Worm (Caenorhabditis elegans): ENCODE results near the gene clec-148.

The clec-148 gene

DNA sequence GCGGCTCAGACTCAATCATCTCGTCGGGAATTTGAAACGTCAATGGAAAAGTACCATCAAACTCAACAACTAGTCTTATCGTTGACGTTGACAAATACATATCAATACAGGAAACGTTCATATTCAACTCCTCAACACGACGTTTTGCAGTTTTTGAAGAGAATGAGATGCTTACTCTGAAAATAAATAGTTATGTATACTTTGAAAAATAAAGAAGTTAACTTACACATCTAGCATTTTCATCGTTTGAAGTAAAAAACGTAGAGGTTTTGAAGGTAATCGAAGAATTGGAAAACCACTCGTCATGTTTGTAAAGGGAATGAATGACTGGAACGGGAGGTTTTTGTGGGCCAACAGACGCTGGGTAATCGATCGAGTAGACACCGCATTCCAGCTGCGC, 34.7 kb downstream of the clec-148 start, which contains the start of gene fbxb-81:
fbxb-81 (minus strand) TSS at position 314 of the 400 bp plus-strand sequence.
- TF ChIP-seq nhr-12 (tag; optimal IDR thresholded peaks at IDR 0.05) (no peak), drap-1 (GFP tag; optimal IDR thresholded peaks at IDR 0.05) (no peak), bed-3 (GFP tag; optimal IDR thresholded peaks at IDR 0.05) (no peak), ztf-11 (tag; optimal IDR thresholded peaks at IDR 0.05) (no peak), unc-120 (tag; optimal IDR thresholded peaks at IDR 0.05; ENCODE audit: poor library complexity, severe bottlenecking) (no peak), ham-2 (GFP tag; optimal IDR thresholded peaks at IDR 0.05) (no peak), zip-8 (tag; optimal IDR thresholded peaks at IDR 0.05) (no peak), flh-1 (GFP tag; optimal IDR thresholded peaks at IDR 0.05) (no peak), snpc-4 (tag; optimal IDR thresholded peaks at IDR 0.05) (no peak), sptf-1 (tag; optimal IDR thresholded peaks at IDR 0.05) (no peak), ceh-39 (tag; optimal IDR thresholded peaks at IDR 0.05) (no peak), mab-5 (tag; optimal IDR thresholded peaks at IDR 0.05) (no peak), mls-2 (tag; optimal IDR thresholded peaks at IDR 0.05) (no peak), ces-1 (GFP tag; optimal IDR thresholded peaks at IDR 0.05) (no peak), lsy-2 (tag; optimal IDR thresholded peaks at IDR 0.05) (no peak)

DNA sequence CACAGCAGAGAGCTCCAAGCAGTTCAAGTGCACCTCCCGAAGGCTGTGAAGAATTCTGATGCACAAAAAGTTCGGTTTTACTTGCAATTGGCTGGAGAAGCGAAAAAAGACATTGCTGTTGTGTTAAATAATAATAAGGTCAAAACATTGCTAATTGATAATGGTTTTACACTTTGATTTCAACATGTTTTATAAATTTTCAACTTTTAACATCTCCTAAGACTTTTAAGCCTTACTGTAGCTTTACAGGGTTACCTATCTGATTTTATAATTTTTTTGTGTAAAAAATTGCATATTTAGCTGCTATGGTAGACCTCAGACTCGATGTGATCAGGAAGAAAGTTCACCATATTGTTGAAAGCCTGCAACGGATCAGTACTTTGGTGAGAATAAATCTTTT, 41.4 kb downstream of the clec-148 start, which contains the start of gene pals-25:
pals-25 (plus strand) TSS at position 301 of the 400 bp plus-strand sequence.
- TF ChIP-seq drap-1 (GFP tag; optimal IDR thresholded peaks at IDR 0.05): no peak

DNA sequence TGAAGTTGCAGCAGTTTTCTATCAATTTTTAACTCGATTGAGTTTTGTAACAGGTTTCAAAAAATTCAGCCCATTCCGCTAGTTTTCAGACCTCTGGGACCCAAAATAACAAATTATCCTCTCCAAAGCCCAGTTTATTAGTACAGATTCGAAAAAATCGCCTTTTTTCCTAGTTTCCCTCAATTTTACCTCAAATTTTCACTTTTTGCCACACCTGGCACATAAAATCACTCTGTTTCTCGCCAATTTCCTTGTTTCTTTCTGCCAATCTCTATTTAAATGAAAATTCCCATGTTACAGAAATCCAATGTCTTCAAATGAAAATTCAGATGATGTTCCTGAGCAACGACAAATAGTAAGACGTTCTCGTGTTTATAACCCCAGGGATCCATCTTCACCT, 43.5 kb downstream of the clec-148 start, which contains the start of gene pals-22:
pals-22 (plus strand) TSS at position 301 of the 400 bp plus-strand sequence.
- TF ChIP-seq flh-1 (GFP tag; optimal IDR thresholded peaks at IDR 0.05): no peak
- no peak for TF ChIP-seq nhr-12 (tag; optimal IDR thresholded peaks at IDR 0.05)

DNA sequence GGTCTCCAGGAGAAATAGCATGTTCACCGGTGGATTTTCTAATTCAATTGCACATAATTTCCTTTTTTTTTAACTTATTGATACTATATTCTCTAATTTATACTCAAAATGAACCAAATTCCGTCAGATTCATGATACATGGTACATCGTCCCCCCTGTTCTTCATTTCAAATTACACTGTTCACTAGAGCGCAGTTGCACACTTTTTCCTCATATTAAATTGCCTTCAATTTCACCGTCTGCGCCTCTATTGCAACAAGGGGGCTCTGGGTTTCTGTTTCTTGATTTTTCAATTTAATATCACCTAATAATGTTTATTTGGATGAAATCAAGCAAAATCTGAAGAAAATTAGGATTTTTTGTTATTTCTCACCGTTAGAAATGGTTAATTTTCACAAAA, 44.0 kb downstream of the clec-148 start:
- TF ChIP-seq flh-1 (GFP tag; optimal IDR thresholded peaks at IDR 0.05) (no peak), unc-39 (tag; optimal IDR thresholded peaks at IDR 0.05) (no peak), mab-5 (tag; optimal IDR thresholded peaks at IDR 0.05) (peak; percentile 39), sem-2 (GFP tag; optimal IDR thresholded peaks at IDR 0.05) (no peak), pha-4 (tag; optimal IDR thresholded peaks at IDR 0.05) (peak; percentile 52), nhr-237 (tag; optimal IDR thresholded peaks at IDR 0.05) (peak; percentile 11), hlh-1 (tag; optimal IDR thresholded peaks at IDR 0.05) (no peak), zip-8 (tag; optimal IDR thresholded peaks at IDR 0.05) (no peak), lsy-2 (tag; optimal IDR thresholded peaks at IDR 0.05) (peak; percentile 34), ham-2 (GFP tag; optimal IDR thresholded peaks at IDR 0.05) (no peak), sptf-1 (tag; optimal IDR thresholded peaks at IDR 0.05) (no peak), blmp-1 (tag; optimal IDR thresholded peaks at IDR 0.05) (no peak), M03D4.4 (tag; optimal IDR thresholded peaks at IDR 0.05) (no peak), elt-3 (tag; optimal IDR thresholded peaks at IDR 0.05) (no peak), lin-32 (GFP tag; optimal IDR thresholded peaks at IDR 0.05) (no peak), drap-1 (GFP tag; optimal IDR thresholded peaks at IDR 0.05) (no peak), bed-3 (GFP tag; optimal IDR thresholded peaks at IDR 0.05) (no peak), cnd-1 (tag; optimal IDR thresholded peaks at IDR 0.05) (no peak), elt-1 (tag; optimal IDR thresholded peaks at IDR 0.05; ENCODE audit: borderline replicate concordance, insufficient read depth) (no peak), unc-120 (tag; optimal IDR thresholded peaks at IDR 0.05; ENCODE audit: poor library complexity, severe bottlenecking) (peak; percentile 3), snpc-4 (tag; optimal IDR thresholded peaks at IDR 0.05) (no peak), tbx-8 (GFP tag; optimal IDR thresholded peaks at IDR 0.05) (no peak), nhr-12 (tag; optimal IDR thresholded peaks at IDR 0.05) (no peak), lin-13 (tag; optimal IDR thresholded peaks at IDR 0.05) (no peak), nhr-28 (tag; optimal IDR thresholded peaks at IDR 0.05) (no peak), mls-2 (tag; optimal IDR thresholded peaks at IDR 0.05) (no peak), ztf-11 (tag; optimal IDR thresholded peaks at IDR 0.05) (no peak), unc-62 (GFP tag; optimal IDR thresholded peaks at IDR 0.05) (no peak), nhr-2 (tag; optimal IDR thresholded peaks at IDR 0.05) (no peak), ceh-39 (tag; optimal IDR thresholded peaks at IDR 0.05) (no peak), nhr-76 (tag; optimal IDR thresholded peaks at IDR 0.05) (no peak), ceh-83 (GFP tag; optimal IDR thresholded peaks at IDR 0.05) (no peak), ces-1 (GFP tag; optimal IDR thresholded peaks at IDR 0.05) (peak; percentile 96), mep-1 (tag; optimal IDR thresholded peaks at IDR 0.05) (peak; percentile 45), ceh-43 (GFP tag; optimal IDR thresholded peaks at IDR 0.05) (no peak)

Measured in whole organism, mixed stage, embryonic.